Worm (Caenorhabditis elegans): ENCODE results near the gene emg-1.

DNA sequence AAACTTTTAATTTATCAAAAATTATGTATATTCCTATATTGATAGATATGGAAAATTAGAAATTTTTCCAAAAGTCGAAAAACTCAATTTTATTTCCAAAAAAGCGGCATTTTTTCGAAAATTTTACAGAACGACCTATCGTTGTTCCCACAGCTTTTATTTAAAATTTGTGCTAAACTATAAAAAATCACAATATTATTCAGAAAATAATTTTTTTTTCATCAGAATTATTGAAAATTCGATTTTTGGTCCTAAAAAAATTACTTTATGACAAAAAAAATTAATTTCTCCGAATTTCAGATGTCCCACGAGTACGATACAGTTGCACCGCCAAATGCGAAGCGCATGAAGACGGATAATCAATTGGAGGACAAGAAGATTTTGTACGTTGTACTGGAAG lies at the start of gene emg-1:
- no peak for TF ChIP-seq M03D4.4 (tag; optimal IDR thresholded peaks at IDR 0.05)
- TF ChIP-seq blmp-1 (tag; optimal IDR thresholded peaks at IDR 0.05): no peak
- TF ChIP-seq flh-1 (GFP tag; optimal IDR thresholded peaks at IDR 0.05): no peak
- TF ChIP-seq unc-62 (GFP tag; optimal IDR thresholded peaks at IDR 0.05): no peak
- TF ChIP-seq unc-120 (tag; optimal IDR thresholded peaks at IDR 0.05; ENCODE audit: poor library complexity, severe bottlenecking): no peak
- TF ChIP-seq ztf-11 (tag; optimal IDR thresholded peaks at IDR 0.05): no peak
- TF ChIP-seq mab-5 (tag; optimal IDR thresholded peaks at IDR 0.05): no peak
- no peak for TF ChIP-seq ceh-39 (tag; optimal IDR thresholded peaks at IDR 0.05)
- TF ChIP-seq unc-39 (tag; optimal IDR thresholded peaks at IDR 0.05): no peak
- TF ChIP-seq lsy-2 (tag; optimal IDR thresholded peaks at IDR 0.05): no peak
- TF ChIP-seq snpc-4 (tag; optimal IDR thresholded peaks at IDR 0.05): no peak
- no peak for TF ChIP-seq lin-13 (tag; optimal IDR thresholded peaks at IDR 0.05)

All from whole organism, mixed stage, embryonic.